Fruit fly (Drosophila melanogaster) whole organism, embryonic: ENCODE data around the gene mRpL19.

Experiments
- Atf-2 ChIP-seq: fragments of 200-800 bp; sonication (Bioruptor generic); optimal IDR thresholded peaks from 2 replicates; lab custom pipeline; 2016; ENCODE audit warnings: missing biosample characterization, missing genetic modification characterization
- BEAF-32 ChIP-seq: fragments of 200-800 bp; sonication (Bioruptor generic); optimal IDR thresholded peaks from 3 replicates; lab custom pipeline; 2017; ENCODE audit warnings: missing biosample characterization, missing genetic modification characterization, mild to moderate bottlenecking, moderate library complexity, missing genetic modification reagents
- CG10267 ChIP-seq: fragments of 200-800 bp; sonication (Bioruptor generic); optimal IDR thresholded peaks from 2 replicates; lab custom pipeline; 2018; ENCODE audit warnings: missing biosample characterization, mild to moderate bottlenecking, missing genetic modification characterization, moderate library complexity
- CG10431 ChIP-seq: fragments of 200-800 bp; sonication (Bioruptor generic); optimal IDR thresholded peaks from 3 replicates; lab custom pipeline; 2018; ENCODE audit warnings: missing biosample characterization, mild to moderate bottlenecking, missing genetic modification characterization
- CG12391 ChIP-seq: fragments of 200-800 bp; sonication (Bioruptor generic); optimal IDR thresholded peaks from 3 replicates; lab custom pipeline; 2018; ENCODE audit warnings: missing biosample characterization, mild to moderate bottlenecking, missing genetic modification characterization, moderate library complexity
- CG13775 ChIP-seq: fragments of 200-800 bp; sonication (Bioruptor generic); optimal IDR thresholded peaks from 3 replicates; lab custom pipeline; 2017; ENCODE audit warnings: missing biosample characterization, mild to moderate bottlenecking, missing genetic modification characterization
- CG1603 ChIP-seq: fragments of 200-800 bp; sonication (Bioruptor generic); optimal IDR thresholded peaks from 2 replicates; lab custom pipeline; 2019; ENCODE audit warnings: missing biosample characterization, mild to moderate bottlenecking, missing genetic modification characterization, moderate library complexity
- CG17612 ChIP-seq: fragments of 200-800 bp; sonication (Bioruptor generic); IDR thresholded peaks from 2 replicates; pipeline ENCODE4 v1.3.6; 2022; ENCODE audit warnings: missing biosample characterization, missing genetic modification characterization
- CG2116 ChIP-seq: fragments of 200-800 bp; sonication (Bioruptor generic); optimal IDR thresholded peaks from 3 replicates; lab custom pipeline; 2018; ENCODE audit warnings: missing biosample characterization, mild to moderate bottlenecking, missing genetic modification characterization
- CG30020 ChIP-seq: fragments of 200-800 bp; optimal IDR thresholded peaks from 2 replicates; lab custom pipeline; 2019; ENCODE audit warnings: missing biosample characterization, mild to moderate bottlenecking, missing genetic modification characterization, moderate library complexity
- CG31224 ChIP-seq: fragments of 200-800 bp; sonication (Bioruptor generic); IDR thresholded peaks from 2 replicates; pipeline ENCODE4 v1.3.6; 2022; ENCODE audit warnings: missing biosample characterization, missing genetic modification characterization
- CG3407 ChIP-seq: fragments of 200-800 bp; sonication (Bioruptor generic); optimal IDR thresholded peaks from 2 replicates; lab custom pipeline; 2018; ENCODE audit warnings: missing biosample characterization, mild to moderate bottlenecking, missing genetic modification characterization
- CG3995 ChIP-seq: fragments of 200-800 bp; sonication (Bioruptor generic); optimal IDR thresholded peaks from 3 replicates; lab custom pipeline; 2016; ENCODE audit warnings: missing biosample characterization, missing genetic modification characterization
- CG6254 ChIP-seq: fragments of 200-800 bp; sonication (Bioruptor generic); optimal IDR thresholded peaks from 3 replicates; lab custom pipeline; 2017; ENCODE audit warnings: mild to moderate bottlenecking, missing biosample characterization, missing genetic modification reagents, missing genetic modification characterization
- CG7271 ChIP-seq: fragments of 200-800 bp; sonication (Bioruptor generic); optimal IDR thresholded peaks from 2 replicates; lab custom pipeline; 2018; ENCODE audit warnings: missing biosample characterization, mild to moderate bottlenecking, missing genetic modification characterization, moderate library complexity
- CG7786 ChIP-seq: fragments of 200-800 bp; sonication (Bioruptor generic); optimal IDR thresholded peaks from 2 replicates; lab custom pipeline; 2016; ENCODE audit warnings: missing biosample characterization, missing genetic modification characterization
- CG9876 ChIP-seq: fragments of 200-800 bp; sonication (Bioruptor generic); optimal IDR thresholded peaks from 2 replicates; lab custom pipeline; 2016; ENCODE audit warnings: missing biosample characterization, missing genetic modification characterization
- CHES-1-like ChIP-seq: fragments of 200-800 bp; sonication (Bioruptor generic); optimal IDR thresholded peaks from 2 replicates; lab custom pipeline; 2016; ENCODE audit warnings: missing biosample characterization, missing genetic modification characterization
- Dbx ChIP-seq: fragments of 200-800 bp; sonication (Bioruptor generic); IDR thresholded peaks from 3 replicates; pipeline ENCODE4 v1.3.6; 2022; ENCODE audit warnings: missing biosample characterization, missing genetic modification characterization
- Dip3 ChIP-seq: fragments of 200-800 bp; sonication (Bioruptor generic); optimal IDR thresholded peaks from 3 replicates; lab custom pipeline; 2016; ENCODE audit warnings: missing biosample characterization, missing genetic modification characterization
- Elba2 ChIP-seq: fragments of 200-800 bp; sonication (Bioruptor generic); optimal IDR thresholded peaks from 3 replicates; lab custom pipeline; 2016; ENCODE audit warnings: missing biosample characterization, missing genetic modification characterization
- Fer3 ChIP-seq: fragments of 200-800 bp; sonication (Bioruptor generic); optimal IDR thresholded peaks from 2 replicates; lab custom pipeline; 2018; ENCODE audit warnings: missing biosample characterization, mild to moderate bottlenecking, missing genetic modification characterization, moderate library complexity
- HLH4C ChIP-seq: fragments of 200-800 bp; sonication (Bioruptor generic); IDR thresholded peaks from 3 replicates; pipeline ENCODE4 v1.3.6; 2022; ENCODE audit warnings: missing biosample characterization, missing genetic modification characterization; ENCODE audit not compliant: partially characterized antibody
- Hmr ChIP-seq: fragments of 200-800 bp; sonication (Bioruptor generic); optimal IDR thresholded peaks from 3 replicates; lab custom pipeline; 2017; ENCODE audit warnings: mild to moderate bottlenecking, missing biosample characterization, missing genetic modification reagents, missing genetic modification characterization
- Hmx ChIP-seq: fragments of 200-800 bp; sonication (Bioruptor generic); optimal IDR thresholded peaks from 2 replicates; lab custom pipeline; 2016; ENCODE audit warnings: missing biosample characterization, missing genetic modification characterization
- Hr3 ChIP-seq: fragments of 200-800 bp; sonication (Bioruptor generic); optimal IDR thresholded peaks from 3 replicates; lab custom pipeline; 2016; ENCODE audit warnings: missing biosample characterization, missing genetic modification characterization
- Hr39 ChIP-seq: fragments of >200 bp; optimal IDR thresholded peaks from 2 replicates; lab custom pipeline; 2017
- Med ChIP-seq: fragments of 200-800 bp; sonication (Bioruptor generic); peaks from one replicate; lab custom pipeline; 2016; ENCODE audit warnings: missing biosample characterization, missing genetic modification characterization, mild to moderate bottlenecking, inconsistent platforms, moderate library complexity
- Meics ChIP-seq: fragments of 200-800 bp; sonication (Bioruptor generic); optimal IDR thresholded peaks from 2 replicates; lab custom pipeline; 2017; ENCODE audit warnings: missing biosample characterization, mild to moderate bottlenecking, missing genetic modification characterization
- Opbp ChIP-seq: fragments of 200-800 bp; sonication (Bioruptor generic); IDR thresholded peaks from 3 replicates; pipeline ENCODE4 v1.3.6; 2022; ENCODE audit warnings: missing biosample characterization, missing genetic modification characterization; ENCODE audit not compliant: partially characterized antibody
- Pdp1 ChIP-seq, 2 experiments: fragments of 200-800 bp; sonication (Bioruptor generic); optimal IDR thresholded peaks; 3 replicates each; lab custom pipeline; 2016; ENCODE audit warnings: missing biosample characterization in 2 of 2, missing genetic modification characterization in 2 of 2, mild to moderate bottlenecking in 1 of 2, moderate library complexity in 1 of 2
- Scr ChIP-seq: fragments of 200-800 bp; sonication (Bioruptor generic); IDR thresholded peaks from 2 replicates; pipeline ENCODE4 v1.3.6; 2022; ENCODE audit warnings: missing biosample characterization, missing genetic modification characterization; ENCODE audit not compliant: partially characterized antibody
- Sin3A ChIP-seq: fragments of >200 bp; optimal IDR thresholded peaks from 2 replicates; lab custom pipeline; 2018
- bab2 ChIP-seq: fragments of 200-800 bp; sonication (Bioruptor generic); optimal IDR thresholded peaks from 2 replicates; lab custom pipeline; 2016; ENCODE audit warnings: missing biosample characterization, missing genetic modification characterization
- bsh ChIP-seq, 2 experiments: fragments of 200-800 bp; sonication (Bioruptor generic); optimal IDR thresholded peaks; 2 replicates each; lab custom pipeline; 2017 to 2018; ENCODE audit warnings: mild to moderate bottlenecking in 2 of 2, missing biosample characterization in 2 of 2, missing genetic modification characterization in 2 of 2, moderate library complexity in 1 of 2
- cas ChIP-seq: fragments of 200-800 bp; sonication (Bioruptor generic); IDR thresholded peaks from 2 replicates; pipeline ENCODE4 v1.3.6; 2022; ENCODE audit warnings: missing biosample characterization, missing genetic modification characterization
- chm ChIP-seq: fragments of 200-800 bp; sonication (Bioruptor generic); IDR thresholded peaks from 2 replicates; pipeline ENCODE4 v1.3.6; 2022; ENCODE audit warnings: missing biosample characterization, missing genetic modification characterization
- cwo ChIP-seq: fragments of 200-800 bp; sonication (Bioruptor generic); optimal IDR thresholded peaks from 3 replicates; lab custom pipeline; 2017; ENCODE audit warnings: missing biosample characterization, missing genetic modification characterization, mild to moderate bottlenecking, moderate library complexity, missing genetic modification reagents
- dm ChIP-seq: fragments of 200-800 bp; sonication (Bioruptor generic); optimal IDR thresholded peaks from 3 replicates; lab custom pipeline; 2016; ENCODE audit warnings: missing biosample characterization, missing genetic modification characterization
- emc ChIP-seq: fragments of 200-800 bp; sonication (Bioruptor generic); optimal IDR thresholded peaks from 2 replicates; lab custom pipeline; 2016; ENCODE audit warnings: missing biosample characterization, missing genetic modification characterization
- gsb-n ChIP-seq: fragments of 200-800 bp; sonication (Bioruptor generic); optimal IDR thresholded peaks from 3 replicates; lab custom pipeline; 2018; ENCODE audit warnings: missing biosample characterization, mild to moderate bottlenecking, missing genetic modification characterization
- gt ChIP-seq: fragments of 200-800 bp; sonication (Bioruptor generic); IDR thresholded peaks from 2 replicates; pipeline ENCODE4 v1.3.6; 2022; ENCODE audit warnings: missing biosample characterization, missing genetic modification characterization
- ken ChIP-seq: fragments of 200-800 bp; sonication (Bioruptor generic); IDR thresholded peaks from 3 replicates; pipeline ENCODE4 v1.3.6; 2022; ENCODE audit warnings: missing biosample characterization, missing genetic modification characterization
- lilli ChIP-seq: fragments of 200-800 bp; sonication (Bioruptor generic); optimal IDR thresholded peaks from 3 replicates; lab custom pipeline; 2016; ENCODE audit warnings: missing biosample characterization, missing genetic modification characterization
- mirr ChIP-seq: fragments of 200-800 bp; sonication (Bioruptor generic); optimal IDR thresholded peaks from 3 replicates; lab custom pipeline; 2018; ENCODE audit warnings: missing biosample characterization, mild to moderate bottlenecking, missing genetic modification characterization
- phol ChIP-seq: fragments of 200-800 bp; sonication (Bioruptor generic); optimal IDR thresholded peaks from 3 replicates; lab custom pipeline; 2018; ENCODE audit warnings: missing biosample characterization, mild to moderate bottlenecking, missing genetic modification characterization, moderate library complexity
- stwl ChIP-seq: fragments of 200-800 bp; sonication (Bioruptor generic); optimal IDR thresholded peaks from 3 replicates; lab custom pipeline; 2018; ENCODE audit warnings: missing biosample characterization, mild to moderate bottlenecking, missing genetic modification characterization, moderate library complexity
- ttk ChIP-seq: fragments of 200-800 bp; sonication (Bioruptor generic); IDR thresholded peaks from 2 replicates; pipeline ENCODE4 v2.1.2; 2022; ENCODE audit warnings: missing biosample characterization, missing genetic modification characterization
- z ChIP-seq: fragments of 200-800 bp; sonication (Bioruptor generic); IDR thresholded peaks from 3 replicates; pipeline ENCODE4 v1.3.6; 2022; ENCODE audit warnings: missing biosample characterization, missing genetic modification characterization
- zen ChIP-seq: fragments of 200-800 bp; sonication (Bioruptor generic); optimal IDR thresholded peaks from 3 replicates; lab custom pipeline; 2018; ENCODE audit warnings: missing biosample characterization, mild to moderate bottlenecking, missing genetic modification characterization, moderate library complexity

The mRpL19 gene

DNA sequence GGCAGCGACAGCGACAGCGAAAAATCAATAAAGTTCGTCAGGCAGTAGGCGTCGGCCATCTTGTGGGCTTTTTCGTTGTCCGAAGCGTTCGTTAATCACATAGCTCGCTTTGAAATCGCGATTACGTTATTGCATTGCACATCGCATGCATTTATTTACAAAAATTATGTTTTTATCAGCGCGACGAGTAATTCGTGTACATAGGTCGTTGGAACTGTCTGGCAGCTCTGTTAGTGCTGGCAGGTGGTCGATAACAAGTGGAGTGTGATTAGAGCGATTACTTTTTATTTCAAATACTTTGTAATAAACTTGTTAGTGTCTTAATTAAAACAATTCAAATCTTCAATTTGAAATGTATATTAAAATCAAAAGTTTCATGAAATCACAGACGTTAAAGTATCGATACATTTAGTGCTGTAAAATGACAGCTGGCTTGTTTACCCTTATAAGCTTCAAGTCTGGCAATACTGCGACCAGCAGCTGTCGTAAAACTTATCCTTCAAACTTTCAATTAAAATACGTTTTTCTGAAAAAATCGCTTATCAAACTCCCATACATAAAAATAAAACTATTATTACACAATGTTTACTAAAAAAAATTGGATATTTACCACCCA is 10.1 kb upstream of the mRpL19 start, which contains the start of gene CG8032 (continued):
- TF ChIP-seq Hmx (GFP tag; lab: Kevin White, UChicago) (no peak), Dip3 (GFP tag; lab: Kevin White, UChicago) (peak; percentile 55), zen (peak; percentile 37), CHES-1-like (GFP tag; lab: Kevin White, UChicago) (no peak), Meics (GFP tag; lab: Kevin White, UChicago) (peak; percentile 12), CG3407 (no peak), CG12391 (tag; lab: Kevin White, UChicago) (peak; percentile 74), BEAF-32 (GFP tag; lab: Kevin White, UChicago) (peak; percentile 81), CG30020 (tag; lab: Kevin White, UChicago) (peak; percentile 38), gt (GFP tag; lab: Robert Waterston, UW) (no peak), Opbp (GFP tag; lab: Robert Waterston, UW) (no peak), CG10267 (tag; lab: Kevin White, UChicago) (peak; percentile 93), CG10431 (no peak), CG7271 (tag; lab: Kevin White, UChicago) (no peak), bsh (GFP tag; optimal IDR thresholded peaks at IDR 0.05; lab: Kevin White, UChicago) (peak in 1 of 2 experiments; percentile 38), CG1603 (tag; lab: Kevin White, UChicago) (peak; percentile 62), stwl (peak; percentile 65), CG3995 (peak; percentile 70), chm (GFP tag; lab: Robert Waterston, UW) (no peak), Dbx (peak; percentile 33; the same call in 1 of the 3 replicates), bab2 (GFP tag; lab: Kevin White, UChicago) (peak; percentile 68), CG6254 (no peak), CG9876 (GFP tag; lab: Kevin White, UChicago) (no peak), dm (peak; percentile 60), emc (GFP tag; lab: Kevin White, UChicago) (peak; percentile 2), Elba2 (peak; percentile 22), CG2116 (GFP tag; lab: Kevin White, UChicago) (peak; percentile 93), CG31224 (GFP tag; lab: Robert Waterston, UW) (no peak), Pdp1 (GFP tag; optimal IDR thresholded peaks at IDR 0.05; lab: Kevin White, UChicago) (peak; percentile 15 to 47), CG7786 (GFP tag; lab: Kevin White, UChicago) (peak; percentile 35), HLH4C (peak; percentile 59; the same call in 2 of the 3 replicates), cwo (no peak), lilli (GFP tag; lab: Kevin White, UChicago) (peak; percentile 72), mirr (GFP tag; lab: Kevin White, UChicago) (peak; percentile 6), Hr3 (GFP tag; lab: Kevin White, UChicago) (peak; percentile 5), ken (0 out of 3 replicates have a peak, but pooled peaks have one; percentile 4), Hr39 (lab: Kevin White, UChicago) (no peak), CG17612 (no peak), cas (no peak), Med (GFP tag; lab: Kevin White, UChicago) (peak; percentile 95), Sin3A (lab: Kevin White, UChicago) (peak; percentile 70), Scr (GFP tag; lab: Robert Waterston, UW) (peak; percentile 77), CG13775 (GFP tag; lab: Kevin White, UChicago) (peak; percentile 61), phol (tag; lab: Kevin White, UChicago) (peak; percentile 64), z (no peak), ttk (GFP tag; lab: Robert Waterston, UW) (peak; percentile 36; the same call in 1 of the 2 replicates), Fer3 (peak; percentile 11), Hmr (GFP tag; lab: Kevin White, UChicago) (peak; percentile 27), gsb-n (tag; lab: Kevin White, UChicago) (peak; percentile 23), Atf-2 (GFP tag; lab: Kevin White, UChicago) (peak; percentile 28)
